Worm (Caenorhabditis elegans) whole organism, early embryonic: ENCODE data around the gene C02D5.2.

Experiments
- B0310.2 ChIP-seq: sonication (generic microtip); optimal IDR thresholded peaks from 2 replicates; lab custom pipeline; 2016; ENCODE audit warnings: mild to moderate bottlenecking, missing genetic modification characterization, missing compliant biosample characterization
- F13C5.2 ChIP-seq: sonication (generic microtip); optimal IDR thresholded peaks from 2 replicates; lab custom pipeline; 2017; ENCODE audit warnings: mild to moderate bottlenecking, missing genetic modification characterization, inconsistent platforms, missing compliant biosample characterization
- aly-1 ChIP-seq: sonication (generic microtip); optimal IDR thresholded peaks from 2 replicates; lab custom pipeline; 2016; ENCODE audit warnings: missing genetic modification characterization, missing compliant biosample characterization
- ama-1 ChIP-seq: fragments of 150-350 bp; optimal IDR thresholded peaks from 2 replicates; lab custom pipeline; 2014
- ceh-13 ChIP-seq: fragments of 200-800 bp; sonication (Bioruptor generic); optimal IDR thresholded peaks from 2 replicates; lab custom pipeline; 2018; ENCODE audit warnings: mild to moderate bottlenecking, missing genetic modification characterization, missing compliant biosample characterization
- ceh-36 ChIP-seq: sonication (generic microtip); optimal IDR thresholded peaks from 2 replicates; lab custom pipeline; 2016; ENCODE audit warnings: missing genetic modification characterization, inconsistent platforms, missing compliant biosample characterization
- ets-7 ChIP-seq: sonication (generic microtip); optimal IDR thresholded peaks from 2 replicates; lab custom pipeline; 2016; ENCODE audit warnings: missing genotype, missing genetic modification characterization, missing compliant biosample characterization
- flt-1 ChIP-seq: fragments of 200-800 bp; sonication (Bioruptor generic); IDR thresholded peaks from 2 replicates; pipeline ENCODE4 v1.3.6; 2022; ENCODE audit warnings: missing genetic modification characterization, missing compliant biosample characterization
- hmbx-1 ChIP-seq: sonication (generic microtip); optimal IDR thresholded peaks from 2 replicates; lab custom pipeline; 2016; ENCODE audit warnings: mild to moderate bottlenecking, missing genetic modification characterization, missing compliant biosample characterization
- hmg-4 ChIP-seq: fragments of 200-800 bp; sonication (Bioruptor generic); optimal IDR thresholded peaks from 2 replicates; lab custom pipeline; 2018; ENCODE audit warnings: mild to moderate bottlenecking, missing genetic modification characterization, missing compliant biosample characterization
- hnd-1 ChIP-seq: sonication (generic microtip); optimal IDR thresholded peaks from 2 replicates; lab custom pipeline; 2016; ENCODE audit warnings: missing genetic modification characterization, missing compliant biosample characterization
- pes-1 ChIP-seq: fragments of 200-800 bp; sonication (Bioruptor generic); IDR thresholded peaks from 2 replicates; pipeline ENCODE4 v1.3.6; 2022; ENCODE audit warnings: missing genetic modification reagents, missing genetic modification characterization, missing compliant biosample characterization
- scrt-1 ChIP-seq: fragments of 200-800 bp; sonication (Bioruptor generic); IDR thresholded peaks from 2 replicates; pipeline ENCODE4 v1.3.6; 2022; ENCODE audit warnings: missing genetic modification characterization, missing compliant biosample characterization
- sea-1 ChIP-seq: fragments of 200-800 bp; sonication (Bioruptor generic); conservative IDR thresholded peaks from 2 replicates; pipeline ENCODE4 v1.3.6; 2022; ENCODE audit warnings: missing genetic modification characterization, missing compliant biosample characterization
- tbx-11 ChIP-seq: fragments of 200-800 bp; sonication (Bioruptor generic); IDR thresholded peaks from 2 replicates; pipeline ENCODE4 v1.3.6; 2022; ENCODE audit warnings: missing genetic modification characterization, missing compliant biosample characterization
- tbx-37 ChIP-seq: fragments of 200-800 bp; sonication (Bioruptor generic); conservative IDR thresholded peaks from 2 replicates; pipeline ENCODE4 v1.3.6; 2022; ENCODE audit warnings: missing genetic modification reagents, missing genetic modification characterization, missing compliant biosample characterization
- tra-4 ChIP-seq: sonication (generic microtip); optimal IDR thresholded peaks from 2 replicates; lab custom pipeline; 2017; ENCODE audit warnings: missing genetic modification characterization, missing compliant biosample characterization

C02D5.2 gene

DNA sequence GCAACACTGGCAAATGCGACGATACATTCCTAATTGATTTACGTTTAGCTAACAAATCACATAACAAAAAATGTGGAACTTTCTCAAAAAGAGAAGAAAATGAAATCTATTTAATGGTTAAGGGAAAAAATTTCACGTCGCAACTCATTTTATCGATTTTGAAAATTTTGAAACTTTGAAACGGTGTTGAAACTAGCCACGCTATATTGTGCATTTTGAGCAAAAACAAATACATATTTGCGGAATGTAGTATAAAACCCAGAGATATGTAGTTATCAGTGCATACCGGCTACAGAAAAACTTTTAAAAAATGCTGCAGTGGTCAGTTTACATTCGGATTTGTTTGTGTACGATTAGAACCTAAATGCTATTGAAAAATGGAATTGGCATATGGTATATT is 36.5 kb downstream of the C02D5.2 start, which contains the start of gene C06E1.7:
C06E1.7 (minus strand) TSS at position 101 of the 400 bp plus-strand sequence.
- TF ChIP-seq B0310.2 = no peak
- no peak for TF ChIP-seq flt-1 (GFP tag; lab: Robert Waterston, UW)
- TF ChIP-seq tbx-11 = no peak
- TF ChIP-seq ceh-36 = no peak
- no peak for TF ChIP-seq ceh-13

DNA sequence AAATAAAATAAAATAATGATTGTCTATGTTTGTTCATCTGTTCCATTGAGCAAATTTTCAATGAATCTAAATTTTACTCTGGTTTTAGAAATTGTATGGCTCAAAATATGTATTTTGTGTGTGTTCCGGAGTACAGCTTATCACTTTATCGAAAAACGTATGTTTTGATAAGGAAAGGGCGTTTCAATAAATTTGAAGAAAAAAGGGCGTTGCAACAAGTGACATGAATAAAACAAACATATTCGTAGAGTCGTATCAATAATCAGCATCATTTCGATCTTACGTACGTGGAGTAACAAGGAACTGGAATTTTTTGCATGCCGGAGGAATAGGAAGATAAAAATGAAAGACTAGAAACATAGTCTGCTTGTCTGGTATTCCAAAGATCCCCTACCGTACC is 37.0 kb downstream of the C02D5.2 start:
- no peak for TF ChIP-seq aly-1 (tag; lab: Kevin White, UChicago)
- no peak for TF ChIP-seq ceh-13
- no peak for TF ChIP-seq ceh-36
- TF ChIP-seq scrt-1 (GFP tag; lab: Robert Waterston, UW) = no peak
- TF ChIP-seq hmg-4 (GFP tag; lab: Kevin White, UChicago) = no peak
- no peak for TF ChIP-seq tbx-37 (GFP tag; lab: Robert Waterston, UW)
- no peak for TF ChIP-seq ama-1 (lab: Kevin White, UChicago)
- no peak for TF ChIP-seq flt-1 (GFP tag; lab: Robert Waterston, UW)
- no peak for TF ChIP-seq B0310.2
- TF ChIP-seq ets-7 = no peak
- TF ChIP-seq pes-1 (GFP tag; lab: Robert Waterston, UW) = no peak
- TF ChIP-seq sea-1 (GFP tag; lab: Robert Waterston, UW) = no peak

DNA sequence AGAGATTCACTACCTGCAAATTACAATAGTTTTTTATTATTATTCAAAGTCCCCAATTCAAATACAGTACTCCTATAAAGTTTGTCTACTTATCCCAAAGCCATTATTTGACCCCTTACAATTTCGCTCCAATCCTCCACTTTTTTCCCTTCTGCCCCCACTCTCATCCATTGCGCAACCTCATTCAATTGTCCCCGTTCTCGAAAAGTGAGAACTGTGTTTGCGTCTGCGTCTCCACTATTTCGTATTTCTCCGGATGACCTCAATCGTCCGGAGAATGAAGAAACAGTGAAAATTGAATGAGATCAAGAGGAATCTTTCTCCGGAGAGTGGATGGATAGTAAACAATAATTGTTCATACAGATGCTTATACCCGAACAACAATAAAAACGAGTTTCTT is 39.6 kb downstream of the C02D5.2 start:
- TF ChIP-seq aly-1 (tag; lab: Kevin White, UChicago) (no peak), F13C5.2 (tag; lab: Kevin White, UChicago) (no peak), tbx-11 (no peak), sea-1 (GFP tag; lab: Robert Waterston, UW) (no peak), hmbx-1 (no peak), tbx-37 (GFP tag; lab: Robert Waterston, UW) (no peak), scrt-1 (GFP tag; lab: Robert Waterston, UW) (no peak), hmg-4 (GFP tag; lab: Kevin White, UChicago) (no peak), hnd-1 (tag; lab: Kevin White, UChicago) (no peak), B0310.2 (no peak), tra-4 (tag; lab: Kevin White, UChicago) (no peak), ama-1 (lab: Kevin White, UChicago) (no peak), ceh-36 (no peak), ceh-13 (no peak), pes-1 (GFP tag; lab: Robert Waterston, UW) (no peak)

DNA sequence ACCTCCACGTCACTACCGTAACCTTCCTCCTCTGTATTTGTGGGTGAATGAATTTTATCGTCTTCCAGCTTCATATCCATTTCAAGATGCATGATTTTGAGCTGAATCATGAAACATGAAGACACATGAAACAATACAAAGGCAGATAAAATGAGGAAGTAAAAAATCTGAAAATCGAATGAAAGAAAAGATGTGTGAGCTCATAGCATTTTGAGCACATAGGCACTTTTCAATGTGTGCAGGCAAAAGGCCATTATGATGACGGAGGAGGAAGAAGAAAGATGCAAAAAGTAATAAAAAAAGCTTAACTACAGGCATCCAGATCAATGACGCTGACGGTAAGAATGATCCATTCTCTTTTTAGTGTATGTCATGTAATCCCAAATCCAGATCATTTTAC is 40.6 kb downstream of the C02D5.2 start, which contains the start of gene ztf-30:
ztf-30 (minus strand) TSS at position 101 of the 400 bp plus-strand sequence.
- TF ChIP-seq hmbx-1 (no peak), hnd-1 (tag; lab: Kevin White, UChicago) (no peak), ets-7 (no peak), tbx-11 (no peak), tra-4 (tag; lab: Kevin White, UChicago) (no peak), ceh-36 (no peak), scrt-1 (GFP tag; lab: Robert Waterston, UW) (no peak), tbx-37 (GFP tag; lab: Robert Waterston, UW) (no peak), flt-1 (GFP tag; lab: Robert Waterston, UW) (no peak), ama-1 (lab: Kevin White, UChicago) (no peak), pes-1 (GFP tag; lab: Robert Waterston, UW) (no peak), F13C5.2 (tag; lab: Kevin White, UChicago) (no peak), hmg-4 (GFP tag; lab: Kevin White, UChicago) (no peak), B0310.2 (no peak), aly-1 (tag; lab: Kevin White, UChicago) (no peak), sea-1 (GFP tag; lab: Robert Waterston, UW) (no peak), ceh-13 (no peak)

DNA sequence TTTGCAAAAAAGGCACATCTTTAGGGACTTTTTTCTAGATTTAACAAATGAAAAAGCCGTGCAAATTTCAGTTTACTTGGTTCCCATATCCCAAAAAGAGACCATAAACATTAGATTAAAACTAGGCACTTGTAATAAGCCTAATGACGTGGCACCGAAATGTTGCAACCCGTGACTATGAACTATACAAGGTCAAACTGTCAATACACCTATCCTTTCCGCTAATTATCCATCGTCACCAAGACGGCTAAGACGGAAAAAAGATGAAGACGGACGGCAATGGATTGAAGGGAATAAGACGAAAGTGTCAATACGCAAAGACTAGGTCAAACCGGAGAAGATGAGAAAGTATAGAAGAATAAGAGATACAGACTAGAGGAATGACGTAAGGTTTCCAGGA is 41.8 kb downstream of the C02D5.2 start:
- no peak for TF ChIP-seq ama-1 (lab: Kevin White, UChicago)
- no peak for TF ChIP-seq B0310.2
- no peak for TF ChIP-seq pes-1 (GFP tag; lab: Robert Waterston, UW)
- no peak for TF ChIP-seq sea-1 (GFP tag; lab: Robert Waterston, UW)
- TF ChIP-seq flt-1 (GFP tag; lab: Robert Waterston, UW) = no peak
- TF ChIP-seq tbx-11 = no peak
- TF ChIP-seq tbx-37 (GFP tag; lab: Robert Waterston, UW) = no peak
- no peak for TF ChIP-seq scrt-1 (GFP tag; lab: Robert Waterston, UW)
- no peak for TF ChIP-seq ets-7

DNA sequence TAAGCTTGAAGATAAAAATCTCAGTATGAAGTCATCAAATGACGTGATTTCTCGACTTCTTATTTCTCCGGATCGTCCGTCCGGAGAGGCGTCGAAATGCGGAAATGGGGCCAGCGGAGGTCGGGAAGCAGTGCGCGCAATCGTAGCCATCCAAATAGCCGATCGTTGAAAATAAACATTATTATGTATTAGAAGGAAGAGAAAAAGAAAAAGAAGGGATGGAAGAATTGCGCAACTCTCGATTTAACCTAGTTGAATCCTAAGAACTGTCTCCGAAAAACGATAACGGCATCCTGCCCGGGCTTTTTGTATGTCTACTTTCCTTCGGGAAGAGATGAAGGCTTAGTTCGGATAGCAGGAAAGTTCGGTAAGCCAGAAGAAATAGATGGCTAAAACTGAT is 45.0 kb downstream of the C02D5.2 start:
- TF ChIP-seq ets-7 = no peak
- TF ChIP-seq sea-1 (GFP tag; lab: Robert Waterston, UW) = no peak
- no peak for TF ChIP-seq ama-1 (lab: Kevin White, UChicago)

DNA sequence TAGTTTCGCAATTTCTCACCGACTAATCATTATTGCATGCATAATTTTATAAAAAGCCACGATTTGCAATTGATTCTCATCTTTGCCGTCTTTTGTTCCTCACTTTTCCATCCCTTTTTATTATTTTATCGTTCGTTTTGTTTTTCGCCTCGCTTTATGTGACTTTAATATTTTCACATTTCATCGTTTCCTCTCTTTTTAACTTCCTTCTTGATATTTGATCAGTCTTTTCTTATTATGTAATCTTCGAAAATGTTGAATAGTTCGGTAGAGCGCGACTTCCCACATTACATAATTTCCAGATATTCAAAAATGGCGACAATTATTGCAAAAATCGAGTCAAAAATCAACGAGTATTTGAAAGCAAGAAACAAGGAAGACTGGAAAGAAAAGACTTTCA is 48.4 kb downstream of the C02D5.2 start, which contains the start of gene C06E1.1:
C06E1.1 (plus strand) TSS at position 301 of the 400 bp plus-strand sequence.
- TF ChIP-seq hmbx-1 = no peak
- no peak for TF ChIP-seq scrt-1 (GFP tag; lab: Robert Waterston, UW)
- no peak for TF ChIP-seq tbx-37 (GFP tag; lab: Robert Waterston, UW)
- no peak for TF ChIP-seq sea-1 (GFP tag; lab: Robert Waterston, UW)
- no peak for TF ChIP-seq ceh-36
- no peak for TF ChIP-seq ama-1 (lab: Kevin White, UChicago)
- TF ChIP-seq hmg-4 (GFP tag; lab: Kevin White, UChicago) = no peak
- no peak for TF ChIP-seq tra-4 (tag; lab: Kevin White, UChicago)
- no peak for TF ChIP-seq ceh-13
